Worm (Caenorhabditis elegans) whole organism, late embryonic: ENCODE measurements around the gene C42C1.19.
A peak's percentile ranks its signal among the peaks of the same experiment; 100 is the strongest.

Experiments
- C08G9.2 ChIP-seq: sonication (generic microtip); optimal IDR thresholded peaks from 2 replicates; lab custom pipeline; 2016; ENCODE audit warnings: mild to moderate bottlenecking, missing genetic modification characterization, moderate library complexity, missing compliant biosample characterization
- F13H6.1 ChIP-seq: sonication (generic microtip); optimal IDR thresholded peaks from 2 replicates; lab custom pipeline; 2016; ENCODE audit warnings: missing genetic modification characterization, missing compliant biosample characterization
- K09A11.1 ChIP-seq: sonication (generic microtip); optimal IDR thresholded peaks from 2 replicates; lab custom pipeline; 2017; ENCODE audit warnings: antibody characterized with exemption, mild to moderate bottlenecking, missing genetic modification characterization, missing compliant biosample characterization; ENCODE audit not compliant: insufficient read depth
- Y22D7AL.16 ChIP-seq: sonication (generic microtip); optimal IDR thresholded peaks from 2 replicates; lab custom pipeline; 2016; ENCODE audit warnings: missing genetic modification characterization, missing compliant biosample characterization
- ama-1 ChIP-seq: fragments of 150-350 bp; optimal IDR thresholded peaks from 2 replicates; lab custom pipeline; 2014
- ceh-14 ChIP-seq: sonication (generic microtip); optimal IDR thresholded peaks from 2 replicates; lab custom pipeline; 2016; ENCODE audit warnings: missing genotype, missing genetic modification characterization, missing compliant biosample characterization
- ceh-19 ChIP-seq: fragments of 200-800 bp; sonication (Bioruptor generic); optimal IDR thresholded peaks from 2 replicates; lab custom pipeline; 2018; ENCODE audit warnings: mild to moderate bottlenecking, missing genetic modification characterization, missing compliant biosample characterization
- ceh-2 ChIP-seq: sonication (generic microtip); optimal IDR thresholded peaks from 2 replicates; lab custom pipeline; 2016; ENCODE audit warnings: missing genotype, missing genetic modification characterization, missing compliant biosample characterization
- ceh-22 ChIP-seq: sonication (generic microtip); optimal IDR thresholded peaks from 2 replicates; lab custom pipeline; 2017; ENCODE audit warnings: missing biosample characterization, missing genetic modification characterization
- ceh-24 ChIP-seq: sonication (generic microtip); optimal IDR thresholded peaks from 2 replicates; lab custom pipeline; 2016; ENCODE audit warnings: mild to moderate bottlenecking, missing genetic modification characterization, missing compliant biosample characterization
- ceh-30 ChIP-seq: fragments of 150-350 bp; optimal IDR thresholded peaks from 2 replicates; lab custom pipeline; 2014; ENCODE audit warnings: missing biosample characterization, missing genetic modification characterization
- ceh-31 ChIP-seq: sonication (generic microtip); optimal IDR thresholded peaks from 2 replicates; lab custom pipeline; 2016; ENCODE audit warnings: missing genetic modification characterization, missing compliant biosample characterization
- ceh-34 ChIP-seq: sonication (generic microtip); optimal IDR thresholded peaks from 2 replicates; lab custom pipeline; 2016; ENCODE audit warnings: mild to moderate bottlenecking, missing genetic modification characterization, missing compliant biosample characterization
- ceh-45 ChIP-seq: fragments of 200-800 bp; sonication (Bioruptor generic); IDR thresholded peaks from 2 replicates; pipeline ENCODE4 v1.3.6; 2022; ENCODE audit warnings: missing genetic modification reagents, missing genetic modification characterization, missing compliant biosample characterization
- ceh-6 ChIP-seq: fragments of 200-800 bp; sonication (Bioruptor generic); optimal IDR thresholded peaks from 2 replicates; lab custom pipeline; 2018; ENCODE audit warnings: mild to moderate bottlenecking, missing genetic modification characterization, missing compliant biosample characterization
- che-1 ChIP-seq: sonication (generic microtip); optimal IDR thresholded peaks from 2 replicates; lab custom pipeline; 2016; ENCODE audit warnings: mild to moderate bottlenecking, missing genetic modification characterization, missing compliant biosample characterization
- dve-1 ChIP-seq: sonication (generic microtip); optimal IDR thresholded peaks from 2 replicates; lab custom pipeline; 2017; ENCODE audit warnings: antibody characterized with exemption, mild to moderate bottlenecking, missing genetic modification characterization, missing compliant biosample characterization
- elt-2 ChIP-seq: sonication (generic microtip); optimal IDR thresholded peaks from 2 replicates; lab custom pipeline; 2016; ENCODE audit warnings: missing genetic modification reagents, missing genetic modification characterization, missing compliant biosample characterization
- elt-4 ChIP-seq: sonication (generic microtip); optimal IDR thresholded peaks from 2 replicates; lab custom pipeline; 2016; ENCODE audit warnings: missing genetic modification characterization, missing compliant biosample characterization
- eyg-1 ChIP-seq: sonication (generic microtip); optimal IDR thresholded peaks from 2 replicates; lab custom pipeline; 2016; ENCODE audit warnings: missing genotype, missing genetic modification characterization, missing compliant biosample characterization
- fkh-6 ChIP-seq: sonication (generic microtip); optimal IDR thresholded peaks from 2 replicates; lab custom pipeline; 2016; ENCODE audit warnings: missing genetic modification characterization, missing compliant biosample characterization
- hlh-13 ChIP-seq: fragments of 200-800 bp; sonication (Bioruptor generic); optimal IDR thresholded peaks from 2 replicates; lab custom pipeline; 2018; ENCODE audit warnings: mild to moderate bottlenecking, missing genetic modification characterization, missing compliant biosample characterization
- hlh-30 ChIP-seq: sonication (generic microtip); optimal IDR thresholded peaks from 2 replicates; lab custom pipeline; 2017; ENCODE audit warnings: antibody characterized with exemption, missing genetic modification characterization, missing compliant biosample characterization; ENCODE audit not compliant: insufficient read depth
- hlh-6 ChIP-seq: sonication (generic microtip); optimal IDR thresholded peaks from 2 replicates; lab custom pipeline; 2016; ENCODE audit warnings: missing genotype, missing genetic modification characterization, missing compliant biosample characterization
- hlh-8 ChIP-seq: sonication (generic microtip); optimal IDR thresholded peaks from 2 replicates; lab custom pipeline; 2016; ENCODE audit warnings: missing genotype, missing genetic modification characterization, missing compliant biosample characterization
- lin-11 ChIP-seq: fragments of 200-800 bp; sonication (Bioruptor generic); optimal IDR thresholded peaks from 2 replicates; lab custom pipeline; 2018; ENCODE audit warnings: mild to moderate bottlenecking, missing genetic modification characterization, missing compliant biosample characterization
- madf-2 ChIP-seq: sonication (generic microtip); optimal IDR thresholded peaks from 2 replicates; lab custom pipeline; 2017; ENCODE audit warnings: missing genetic modification characterization, missing compliant biosample characterization
- nhr-11 ChIP-seq: fragments of 150-350 bp; optimal IDR thresholded peaks from 2 replicates; lab custom pipeline; 2014; ENCODE audit warnings: missing biosample characterization, missing genetic modification characterization
- npax-4 ChIP-seq: sonication (generic microtip); optimal IDR thresholded peaks from 2 replicates; lab custom pipeline; 2016; ENCODE audit warnings: missing genetic modification characterization, missing compliant biosample characterization
- pat-9 ChIP-seq: fragments of 200-800 bp; sonication (Bioruptor generic); optimal IDR thresholded peaks from 2 replicates; lab custom pipeline; 2018; ENCODE audit warnings: mild to moderate bottlenecking, missing genetic modification characterization, moderate library complexity, missing compliant biosample characterization
- pha-4 ChIP-seq: fragments of 150-350 bp; optimal IDR thresholded peaks from 2 replicates; lab custom pipeline; 2018; ENCODE audit warnings: missing biosample characterization, missing genetic modification reagents, missing genetic modification characterization
- pros-1 ChIP-seq: fragments of 150-350 bp; optimal IDR thresholded peaks from 2 replicates; lab custom pipeline; 2014; ENCODE audit warnings: missing biosample characterization, missing genetic modification reagents, missing genetic modification characterization
- rnt-1 ChIP-seq: sonication (generic microtip); optimal IDR thresholded peaks from 2 replicates; lab custom pipeline; 2016; ENCODE audit warnings: missing genetic modification characterization, missing compliant biosample characterization
- sdc-2 ChIP-seq: sonication (generic microtip); optimal IDR thresholded peaks from 2 replicates; lab custom pipeline; 2016; ENCODE audit warnings: missing genotype, missing genetic modification characterization, missing compliant biosample characterization
- sox-2 ChIP-seq: fragments of 200-800 bp; sonication (Bioruptor generic); IDR thresholded peaks from 2 replicates; pipeline ENCODE4 v1.3.6; 2022; ENCODE audit warnings: missing genetic modification reagents, missing genetic modification characterization, missing compliant biosample characterization
- sox-4 ChIP-seq: sonication (generic microtip); optimal IDR thresholded peaks from 2 replicates; lab custom pipeline; 2017; ENCODE audit warnings: mild to moderate bottlenecking, missing genetic modification characterization, inconsistent platforms, missing compliant biosample characterization
- syd-9 ChIP-seq: sonication (generic microtip); optimal IDR thresholded peaks from 2 replicates; lab custom pipeline; 2016; ENCODE audit warnings: mild to moderate bottlenecking, missing genetic modification characterization, moderate library complexity, missing compliant biosample characterization
- tbx-2 ChIP-seq: sonication (generic microtip); optimal IDR thresholded peaks from 2 replicates; lab custom pipeline; 2016; ENCODE audit warnings: missing genetic modification characterization, missing compliant biosample characterization
- unc-3 ChIP-seq, 2 experiments: fragments of 200-800 bp in 1 of 2; sonication (Bioruptor generic) in 1 of 2; sonication (generic microtip) in 1 of 2; conservative IDR thresholded peaks in 1 of 2; optimal IDR thresholded peaks in 1 of 2; 2 replicates each; pipeline versions ENCODE4 v1.3.6 to Lab custom; 2016 to 2022; ENCODE audit warnings: missing compliant biosample characterization in 2 of 2, missing genetic modification characterization in 2 of 2, missing genetic modification reagents in 1 of 2
- unc-42 ChIP-seq: sonication (generic microtip); optimal IDR thresholded peaks from 2 replicates; lab custom pipeline; 2016; ENCODE audit warnings: missing genotype, missing genetic modification characterization, missing compliant biosample characterization
- unc-86 ChIP-seq: sonication (generic microtip); optimal IDR thresholded peaks from 2 replicates; lab custom pipeline; 2016; ENCODE audit warnings: missing genetic modification characterization, missing compliant biosample characterization
- zip-5 ChIP-seq: sonication (generic microtip); optimal IDR thresholded peaks from 2 replicates; lab custom pipeline; 2016; ENCODE audit warnings: missing genetic modification characterization, missing compliant biosample characterization
- ztf-16 ChIP-seq: sonication (generic microtip); optimal IDR thresholded peaks from 2 replicates; lab custom pipeline; 2017; ENCODE audit warnings: missing genetic modification characterization, missing compliant biosample characterization

C42C1.19 gene

ce11 chrIV:12259161-12259870 lies 23.2 kb upstream of the C42C1.19 start, which contains the start of gene Y39C12A.9:
Gene Y39C12A.9, minus strand, starts transcription at chrIV:12259211.
- TF ChIP-seq npax-4 (tag; lab: Kevin White, UChicago) = no peak
- no peak for TF ChIP-seq dve-1
- no peak for TF ChIP-seq pha-4
- no peak for TF ChIP-seq che-1 (tag; lab: Kevin White, UChicago)
- peak; percentile 8 for TF ChIP-seq unc-42 (tag; lab: Kevin White, UChicago)
- peak; percentile 40 for TF ChIP-seq tbx-2 (tag; lab: Kevin White, UChicago)
- peak; percentile 8 for TF ChIP-seq ceh-31 (tag; lab: Kevin White, UChicago)
- TF ChIP-seq ceh-34 (tag; lab: Kevin White, UChicago) = peak; percentile 4
- TF ChIP-seq ceh-45 = no peak

DNA sequence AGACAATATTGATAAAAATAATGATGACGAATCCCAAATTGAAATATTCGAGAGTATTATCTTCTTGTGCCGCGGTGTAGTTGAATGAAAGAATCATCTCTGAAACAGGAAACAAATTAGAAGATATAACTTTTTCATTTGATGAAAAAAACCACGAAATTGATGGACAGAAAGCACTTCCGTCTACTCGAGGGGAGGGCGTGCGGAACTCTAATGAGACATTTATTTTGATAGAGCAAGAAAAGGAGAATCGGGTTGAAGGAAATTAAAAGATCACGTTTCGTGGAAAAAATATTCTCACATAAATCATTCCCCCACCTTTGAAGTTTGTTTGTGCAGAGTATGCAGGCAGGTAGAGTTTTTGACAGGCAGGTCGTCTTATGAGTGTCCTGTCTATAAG lies 21.2 kb upstream of the C42C1.19 start, which contains the start of gene sre-14:
TSS of gene sre-14 (minus strand) at position 101 of the 400 bp plus-strand sequence.
- TF ChIP-seq ama-1 (lab: Kevin White, UChicago) (no peak), sox-4 (no peak), ztf-16 (no peak), ceh-30 (tag; lab: Kevin White, UChicago) (no peak), npax-4 (tag; lab: Kevin White, UChicago) (no peak), ceh-19 (GFP tag; lab: Kevin White, UChicago) (no peak), madf-2 (tag; lab: Kevin White, UChicago) (no peak), hlh-8 (tag; lab: Kevin White, UChicago) (no peak), F13H6.1 (tag; lab: Kevin White, UChicago) (no peak), elt-4 (no peak), ceh-14 (no peak), ceh-34 (tag; lab: Kevin White, UChicago) (no peak), lin-11 (tag; lab: Kevin White, UChicago) (no peak), zip-5 (tag; lab: Kevin White, UChicago) (no peak), ceh-2 (tag; lab: Kevin White, UChicago) (no peak), unc-86 (tag; lab: Kevin White, UChicago) (no peak)

ce11 chrIV:12265877-12266276 lies 16.7 kb upstream of the C42C1.19 start:
- TF ChIP-seq K09A11.1 (no peak), pat-9 (no peak), ceh-24 (tag; lab: Kevin White, UChicago) (no peak), sox-4 (no peak), ztf-16 (no peak), C08G9.2 (tag; lab: Kevin White, UChicago) (no peak), pha-4 (no peak)

DNA sequence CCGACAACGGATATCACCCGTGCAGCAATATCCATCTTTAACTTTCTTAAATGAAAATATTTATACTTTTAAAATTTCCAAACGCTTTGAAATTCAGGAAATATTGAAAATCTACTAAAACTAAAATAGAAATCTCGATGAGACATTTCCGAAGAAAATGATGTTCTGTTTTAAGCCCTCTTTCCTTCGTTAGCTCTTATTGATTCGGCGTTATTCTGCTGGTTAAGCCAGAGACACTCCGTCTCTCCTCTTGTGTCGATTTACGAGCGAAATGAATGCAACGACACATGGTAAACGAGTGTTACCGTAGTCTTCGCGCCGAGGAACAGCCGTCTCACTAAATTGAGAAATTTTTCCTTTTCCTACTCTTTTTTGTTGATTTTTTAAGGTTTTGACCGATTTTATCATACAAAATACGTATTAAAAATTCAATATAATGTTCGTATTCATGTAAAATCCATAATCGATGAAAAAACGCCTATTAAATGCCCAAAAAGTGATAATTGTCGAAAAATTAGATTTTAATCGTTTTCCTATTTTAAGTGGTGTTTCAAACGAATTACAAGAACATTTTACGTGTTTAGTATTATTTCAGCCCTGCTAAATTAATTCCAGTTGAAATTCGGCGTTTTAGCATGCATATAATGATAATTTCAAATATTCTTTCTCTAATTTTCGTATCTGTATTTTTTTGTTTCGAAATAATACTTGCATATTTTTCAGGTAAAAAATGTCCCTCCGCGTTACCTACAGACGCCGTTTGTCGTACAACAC lies 14.1 kb upstream of the C42C1.19 start, which contains the start of the genes ppm-1.H and rpl-34:
TSS of gene ppm-1.H (minus strand) at position 51 of the 774 bp plus-strand sequence.
TSS of gene rpl-34 (plus strand) at position 724 of the 774 bp plus-strand sequence.
- TF ChIP-seq ceh-22 (tag; lab: Kevin White, UChicago) = no peak
- TF ChIP-seq elt-2 (tag; lab: Kevin White, UChicago) = no peak
- no peak for TF ChIP-seq eyg-1 (tag; lab: Kevin White, UChicago)
- TF ChIP-seq nhr-11 (tag; lab: Kevin White, UChicago) = no peak
- TF ChIP-seq ceh-6 (GFP tag; lab: Kevin White, UChicago) = no peak
- TF ChIP-seq unc-3 (GFP tag; conservative IDR thresholded peaks at IDR 0.05; lab: Robert Waterston, UW) = no peak
- no peak for TF ChIP-seq unc-3 (tag; optimal IDR thresholded peaks at IDR 0.05; lab: Kevin White, UChicago)
- TF ChIP-seq pat-9 = no peak
- no peak for TF ChIP-seq syd-9 (tag; lab: Kevin White, UChicago)
- peak; percentile 39 for TF ChIP-seq zip-5 (tag; lab: Kevin White, UChicago)
- no peak for TF ChIP-seq K09A11.1
- no peak for TF ChIP-seq sdc-2 (tag; lab: Kevin White, UChicago)
- TF ChIP-seq npax-4 (tag; lab: Kevin White, UChicago) = no peak
- TF ChIP-seq ceh-34 (tag; lab: Kevin White, UChicago) = peak; percentile 39
- no peak for TF ChIP-seq sox-2 (GFP tag; lab: Robert Waterston, UW)
- TF ChIP-seq hlh-30 (tag; lab: Kevin White, UChicago) = peak; percentile 33
- TF ChIP-seq pros-1 (tag; lab: Kevin White, UChicago) = no peak
- TF ChIP-seq hlh-6 = no peak
- no peak for TF ChIP-seq Y22D7AL.16 (tag; lab: Kevin White, UChicago)
- no peak for TF ChIP-seq F13H6.1 (tag; lab: Kevin White, UChicago)
- TF ChIP-seq hlh-13 (GFP tag; lab: Kevin White, UChicago) = no peak
- TF ChIP-seq ceh-2 (tag; lab: Kevin White, UChicago) = no peak
- TF ChIP-seq fkh-6 (tag; lab: Kevin White, UChicago) = no peak
- no peak for TF ChIP-seq rnt-1 (tag; lab: Kevin White, UChicago)
- TF ChIP-seq che-1 (tag; lab: Kevin White, UChicago) = no peak
